Worm (Caenorhabditis elegans) whole organism, mixed stage, embryonic: ENCODE data around the gene F55B11.4.

ENCODE experiments used
- drap-1 ChIP-seq: fragments of 200-800 bp; sonication (Bioruptor generic); optimal IDR thresholded peaks from 3 replicates; lab custom pipeline; 2018; ENCODE audit warnings: mild to moderate bottlenecking, missing genetic modification characterization, missing compliant biosample characterization
- elt-1 ChIP-seq: sonication (generic microtip); optimal IDR thresholded peaks from 2 replicates; lab custom pipeline; 2017; ENCODE audit warnings: missing genetic modification characterization, mild to moderate bottlenecking, missing compliant biosample characterization, antibody characterized with exemption, moderate library complexity, borderline replicate concordance; ENCODE audit not compliant: insufficient read depth
- elt-3 ChIP-seq: fragments of 150-350 bp; optimal IDR thresholded peaks from 2 replicates; lab custom pipeline; 2014; ENCODE audit warnings: missing biosample characterization, missing genetic modification characterization
- hlh-1 ChIP-seq: fragments of 150-350 bp; optimal IDR thresholded peaks from 2 replicates; lab custom pipeline; 2014; ENCODE audit warnings: missing biosample characterization, missing genetic modification reagents, missing genetic modification characterization
- lsy-2 ChIP-seq: fragments of 150-350 bp; optimal IDR thresholded peaks from 2 replicates; lab custom pipeline; 2014; ENCODE audit warnings: missing biosample characterization, missing genetic modification characterization
- nhr-28 ChIP-seq: fragments of 150-350 bp; optimal IDR thresholded peaks from 2 replicates; lab custom pipeline; 2014; ENCODE audit warnings: missing biosample characterization, missing genetic modification characterization
- nhr-76 ChIP-seq: sonication (generic microtip); optimal IDR thresholded peaks from 2 replicates; lab custom pipeline; 2017; ENCODE audit warnings: missing biosample characterization, missing genetic modification characterization
- tbx-8 ChIP-seq: fragments of 200-800 bp; sonication (Bioruptor generic); optimal IDR thresholded peaks from 2 replicates; lab custom pipeline; 2018; ENCODE audit warnings: mild to moderate bottlenecking, missing genetic modification characterization, moderate library complexity, missing compliant biosample characterization

DNA sequence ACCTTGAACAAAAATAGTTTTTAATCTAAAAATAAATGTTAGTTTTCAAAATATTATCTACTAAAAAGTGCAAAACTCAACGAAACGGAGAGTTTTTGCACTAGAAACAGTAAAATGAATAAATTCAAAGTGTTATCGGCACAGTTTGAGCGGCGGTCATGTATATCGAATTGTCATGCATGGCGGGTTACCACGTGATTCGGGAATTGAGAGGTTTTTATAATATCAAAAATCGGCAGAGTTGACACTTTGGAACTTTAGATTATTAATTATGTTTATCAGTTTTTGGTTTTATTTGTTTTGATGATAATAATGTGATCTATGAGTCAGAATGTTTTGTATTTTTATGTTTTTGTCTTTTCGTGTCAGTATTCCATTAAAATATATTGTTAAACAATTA lies 17.3 kb downstream of the F55B11.4 start:
- TF ChIP-seq tbx-8: no peak
- TF ChIP-seq elt-1 (tag; lab: Kevin White, UChicago): no peak
- TF ChIP-seq drap-1 (GFP tag; lab: Kevin White, UChicago): no peak
- TF ChIP-seq elt-3 (tag; lab: Kevin White, UChicago): no peak
- TF ChIP-seq nhr-76 (tag; lab: Kevin White, UChicago): no peak
- TF ChIP-seq hlh-1 (tag; lab: Kevin White, UChicago): no peak
- TF ChIP-seq nhr-28 (tag; lab: Kevin White, UChicago): no peak
- no peak for TF ChIP-seq lsy-2 (tag; lab: Kevin White, UChicago)
